Worm (Caenorhabditis elegans): Measurements from ENCODE around the gene fbxa-197.

DNA sequence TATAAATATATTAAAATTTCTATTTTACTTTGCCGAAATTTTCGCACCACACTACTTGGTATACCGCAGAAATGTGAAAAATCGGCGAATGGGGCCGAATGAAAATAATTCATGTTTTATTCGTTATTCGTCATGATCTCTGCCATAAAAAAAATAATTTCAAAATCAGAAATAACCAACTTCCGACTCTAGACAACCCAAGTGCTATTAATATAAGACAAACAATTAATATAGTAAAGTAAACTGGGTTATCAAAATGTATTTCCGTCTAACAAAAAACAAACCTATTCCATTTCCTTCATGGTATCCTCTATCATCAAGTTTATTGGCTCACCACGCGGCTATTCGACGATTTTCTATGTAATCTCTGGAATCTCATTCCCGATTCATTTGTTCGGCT lies 1.6 kb upstream of the fbxa-197 start, which contains the start of gene srh-293:
- TF ChIP-seq ref-1 (GFP tag; conservative IDR thresholded peaks at IDR 0.05) (no peak), klf-2 (GFP tag; conservative IDR thresholded peaks at IDR 0.05) (no peak), tab-1 (GFP tag; IDR thresholded peaks at IDR 0.05) (no peak), flt-1 (GFP tag; IDR thresholded peaks at IDR 0.05) (no peak), med-1 (GFP tag; optimal IDR thresholded peaks at IDR 0.05; ENCODE audit: insufficient read depth) (no peak)
